Worm (Caenorhabditis elegans): ENCODE results near the gene Y48E1C.1.

Y48E1C.1 gene

DNA sequence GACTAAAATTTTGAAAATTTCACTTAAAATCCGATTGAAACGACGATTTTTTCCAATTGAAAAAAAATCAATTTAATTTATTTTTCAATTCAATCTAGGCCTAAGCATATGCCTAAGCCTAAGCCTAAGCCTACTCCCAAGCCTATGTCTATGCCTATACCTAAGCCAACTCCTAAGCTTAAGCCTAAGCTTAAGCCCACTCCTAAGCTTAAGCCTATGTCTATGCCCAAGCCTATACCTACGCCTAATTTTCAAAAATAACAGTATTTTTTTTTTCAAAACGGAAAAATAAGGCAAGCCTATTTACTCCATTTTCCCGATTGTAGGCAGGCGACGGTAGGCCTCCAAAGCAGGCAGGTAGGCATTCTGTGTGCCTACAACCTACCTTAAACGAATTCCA, 29.5 kb downstream of the Y48E1C.1 start:
- TF ChIP-seq F57C9.4 (tag; optimal IDR thresholded peaks at IDR 0.05) (no peak), nfya-1 (tag; optimal IDR thresholded peaks at IDR 0.05; ENCODE audit: borderline replicate concordance, insufficient read depth) (no peak), F22D6.2 (tag; optimal IDR thresholded peaks at IDR 0.05) (no peak), let-607 (tag; optimal IDR thresholded peaks at IDR 0.05) (no peak), atf-7 (tag; optimal IDR thresholded peaks at IDR 0.05) (no peak), T26A5.8 (tag; optimal IDR thresholded peaks at IDR 0.05) (no peak), rcor-1 (GFP tag; IDR thresholded peaks at IDR 0.05) (no peak), Y53G8AR.9 (GFP tag; conservative IDR thresholded peaks at IDR 0.05) (no peak), ztf-28 (GFP tag; IDR thresholded peaks at IDR 0.05) (no peak), lin-40 (tag; optimal IDR thresholded peaks at IDR 0.05) (no peak), ztf-26 (tag; optimal IDR thresholded peaks at IDR 0.05) (no peak), nhr-179 (tag; optimal IDR thresholded peaks at IDR 0.05) (no peak), F33H1.4 (GFP tag; IDR thresholded peaks at IDR 0.05) (no peak), lag-1 (GFP tag; IDR thresholded peaks at IDR 0.05) (no peak)

DNA sequence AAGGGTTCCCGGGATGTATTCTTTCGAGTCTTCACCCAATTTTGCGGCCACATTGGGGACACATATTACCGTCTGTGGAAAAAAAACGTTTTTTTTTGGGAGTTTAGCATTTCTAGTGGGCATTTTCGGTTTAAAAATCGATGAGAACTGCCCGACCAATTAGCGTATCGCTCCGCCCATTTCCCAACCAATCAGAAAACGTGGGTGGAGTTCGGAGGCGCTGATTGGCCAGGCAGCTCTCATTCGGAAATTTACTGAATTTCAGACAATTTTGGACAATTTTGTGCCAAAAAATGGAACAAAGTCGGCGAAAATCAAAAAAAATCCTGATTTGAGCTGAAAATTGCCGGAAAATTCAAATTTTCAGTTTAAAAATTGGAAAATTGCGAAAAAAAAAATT, 31.8 kb downstream of the Y48E1C.1 start:
- TF ChIP-seq nfyb-1 (GFP tag; IDR thresholded peaks at IDR 0.05), result peak; percentile 75; the same call in 1 of the 2 replicates
- no peak for TF ChIP-seq Y56A3A.18 (GFP tag; IDR thresholded peaks at IDR 0.05)
- TF ChIP-seq ceh-100 (GFP tag; IDR thresholded peaks at IDR 0.05), result no peak
- TF ChIP-seq mxl-1 (tag; optimal IDR thresholded peaks at IDR 0.05), result no peak
- TF ChIP-seq dpl-1 (GFP tag; optimal IDR thresholded peaks at IDR 0.05), result no peak
- no peak for TF ChIP-seq F33H1.4 (GFP tag; IDR thresholded peaks at IDR 0.05)

DNA sequence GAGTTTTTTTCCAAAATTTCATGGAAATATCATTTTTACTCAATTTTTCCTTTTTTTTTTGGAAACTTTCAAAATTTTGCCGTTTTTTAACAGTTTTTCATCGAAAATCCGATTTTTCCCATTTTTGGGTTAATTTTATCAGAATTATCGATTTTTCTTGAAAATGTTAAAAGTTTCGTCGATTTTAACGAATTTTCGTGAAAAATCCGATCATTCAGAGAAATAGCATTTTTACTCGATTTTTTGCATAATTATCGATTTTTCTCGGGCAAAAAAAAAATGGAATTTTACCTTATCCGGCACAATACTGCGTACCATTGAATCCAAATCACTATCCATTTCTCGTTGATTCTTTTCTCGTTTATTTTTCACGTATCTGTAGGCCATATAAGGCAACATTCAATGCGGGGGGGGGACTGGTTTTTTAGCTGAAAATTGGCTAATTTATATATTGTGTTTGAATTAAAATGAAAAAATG, 32.4 kb downstream of the Y48E1C.1 start, which contains the start of gene tbc-14:
Gene tbc-14, minus strand, starts transcription at position 428 of the 478 bp plus-strand sequence.
- TF ChIP-seq hrde-1 (tag; optimal IDR thresholded peaks at IDR 0.05; ENCODE audit: borderline replicate concordance) (no peak), F22D6.2 (tag; optimal IDR thresholded peaks at IDR 0.05) (no peak), hmg-20 (GFP tag; IDR thresholded peaks at IDR 0.05) (no peak), T26A5.8 (tag; optimal IDR thresholded peaks at IDR 0.05) (no peak), madf-3 (GFP tag; IDR thresholded peaks at IDR 0.05) (no peak), ceh-79 (tag; optimal IDR thresholded peaks at IDR 0.05) (no peak), madf-6 (GFP tag; IDR thresholded peaks at IDR 0.05) (no peak), aptf-3 (GFP tag; IDR thresholded peaks at IDR 0.05) (no peak), hlh-26 (GFP tag; conservative IDR thresholded peaks at IDR 0.05) (no peak), tlf-1 (GFP tag; optimal IDR thresholded peaks at IDR 0.05) (no peak)

DNA sequence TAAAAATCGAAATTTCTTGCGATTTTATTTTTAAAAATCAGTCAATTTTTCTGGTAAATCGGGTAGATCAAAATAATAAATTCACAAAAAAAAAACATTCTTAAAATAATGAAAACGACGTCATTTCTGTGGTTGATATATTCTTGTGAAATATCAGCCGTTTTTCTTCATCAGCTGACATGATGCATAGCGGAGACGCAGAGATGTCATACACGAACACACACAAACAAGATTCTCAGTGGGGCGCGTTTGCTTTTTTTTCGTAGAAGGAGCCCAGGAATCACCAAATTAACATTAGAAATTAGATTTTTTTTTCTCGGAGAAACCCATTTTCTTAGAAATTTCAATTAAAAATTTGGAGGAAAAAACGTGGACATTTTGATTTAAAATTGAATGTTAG, 32.9 kb downstream of the Y48E1C.1 start:
- no peak for TF ChIP-seq dpff-1 (tag; optimal IDR thresholded peaks at IDR 0.05)
- TF ChIP-seq nhr-179 (tag; optimal IDR thresholded peaks at IDR 0.05), result no peak
- TF ChIP-seq egl-44 (GFP tag; IDR thresholded peaks at IDR 0.05), result no peak
- TF ChIP-seq Y53G8AR.9 (GFP tag; conservative IDR thresholded peaks at IDR 0.05), result no peak
- TF ChIP-seq lin-54 (GFP tag; optimal IDR thresholded peaks at IDR 0.05), result peak; percentile 42
- no peak for TF ChIP-seq T07F8.4 (tag; optimal IDR thresholded peaks at IDR 0.05)
- TF ChIP-seq let-526 (GFP tag; IDR thresholded peaks at IDR 0.05), result no peak
- no peak for TF ChIP-seq mes-4 (tag; optimal IDR thresholded peaks at IDR 0.05)
- no peak for TF ChIP-seq ets-4 (GFP tag; optimal IDR thresholded peaks at IDR 0.05)
- TF ChIP-seq hlh-12 (tag; optimal IDR thresholded peaks at IDR 0.05), result no peak
- no peak for TF ChIP-seq mxl-1 (tag; optimal IDR thresholded peaks at IDR 0.05)
- TF ChIP-seq Y56A3A.18 (GFP tag; IDR thresholded peaks at IDR 0.05), result no peak
- TF ChIP-seq nhr-27 (tag; optimal IDR thresholded peaks at IDR 0.05), result no peak
- no peak for TF ChIP-seq chd-7 (tag; optimal IDR thresholded peaks at IDR 0.05)
- TF ChIP-seq pbrm-1 (GFP tag; IDR thresholded peaks at IDR 0.05), result peak; percentile 17; the same call in 1 of the 2 replicates
- TF ChIP-seq nfya-2 (GFP tag; IDR thresholded peaks at IDR 0.05), result no peak
- no peak for TF ChIP-seq F10E7.11 (tag; optimal IDR thresholded peaks at IDR 0.05)
- no peak for TF ChIP-seq nfyb-1 (GFP tag; IDR thresholded peaks at IDR 0.05)
- 0 out of 2 replicates have a peak, but pooled peaks have one; percentile 16 for TF ChIP-seq ceh-100 (GFP tag; IDR thresholded peaks at IDR 0.05)
- no peak for TF ChIP-seq Y95B8A.8 (GFP tag; IDR thresholded peaks at IDR 0.05)
- no peak for TF ChIP-seq F33H1.4 (GFP tag; IDR thresholded peaks at IDR 0.05)
- no peak for TF ChIP-seq ztf-18 (tag; optimal IDR thresholded peaks at IDR 0.05)
- TF ChIP-seq him-1 (tag; optimal IDR thresholded peaks at IDR 0.05), result no peak
- TF ChIP-seq T26A5.8 (tag; optimal IDR thresholded peaks at IDR 0.05), result no peak
- no peak for TF ChIP-seq F55B11.4 (tag; optimal IDR thresholded peaks at IDR 0.05; ENCODE audit: borderline replicate concordance, insufficient read depth)
